Worm (Caenorhabditis elegans): ENCODE measurements around the gene gex-3.

gex-3 gene

ce11 chrIV:12416629-12417404 is 12.6 kb downstream of the gex-3 start:
- peak; percentile 13 for TF ChIP-seq sma-3 (GFP tag; optimal IDR thresholded peaks at IDR 0.05)
- TF ChIP-seq C34F6.9 (tag; optimal IDR thresholded peaks at IDR 0.05): peak; percentile 4
- no peak for TF ChIP-seq snpc-4 (tag; optimal IDR thresholded peaks at IDR 0.05)
- peak; percentile 11 for TF ChIP-seq lin-11 (tag; optimal IDR thresholded peaks at IDR 0.05)
- no peak for TF ChIP-seq nhr-12 (tag; optimal IDR thresholded peaks at IDR 0.05)
- TF ChIP-seq R02D3.7 (tag; optimal IDR thresholded peaks at IDR 0.05): no peak
- TF ChIP-seq sma-9 (GFP tag; optimal IDR thresholded peaks at IDR 0.05): peak; percentile 21
- TF ChIP-seq sma-9 (tag; optimal IDR thresholded peaks at IDR 0.05): no peak
- peak in 1 of 2 experiments; percentile 26 for TF ChIP-seq lsy-2 (tag; optimal IDR thresholded peaks at IDR 0.05)
- TF ChIP-seq nhr-129 (tag; optimal IDR thresholded peaks at IDR 0.05): peak; percentile 58

ce11 chrIV:12417536-12418195 is 13.4 kb downstream of the gex-3 start, which contains the start of gene F08G5.3:
TSS of gene F08G5.3 (minus strand) at chrIV:12417586.
- TF ChIP-seq egl-27 (tag; optimal IDR thresholded peaks at IDR 0.05): peak; percentile 16
- TF ChIP-seq sma-3 (GFP tag; optimal IDR thresholded peaks at IDR 0.05): peak; percentile 8
- TF ChIP-seq F13H6.1 (tag; optimal IDR thresholded peaks at IDR 0.05): peak; percentile 42
- peak; percentile 36 for TF ChIP-seq gmeb-1 (tag; optimal IDR thresholded peaks at IDR 0.05)
- TF ChIP-seq lin-11 (tag; optimal IDR thresholded peaks at IDR 0.05): peak; percentile 19
- peak; percentile 35 for TF ChIP-seq Y55F3AM.14 (GFP tag; optimal IDR thresholded peaks at IDR 0.05)
- no peak for TF ChIP-seq unc-39 (tag; optimal IDR thresholded peaks at IDR 0.05)
- no peak for TF ChIP-seq elt-1 (tag; optimal IDR thresholded peaks at IDR 0.05)
- TF ChIP-seq ceh-16 (tag; optimal IDR thresholded peaks at IDR 0.05): no peak
- TF ChIP-seq lin-13 (GFP tag; optimal IDR thresholded peaks at IDR 0.05): peak; percentile 37
- TF ChIP-seq ama-1 (optimal IDR thresholded peaks at IDR 0.05): no peak
- TF ChIP-seq sma-9 (GFP tag; optimal IDR thresholded peaks at IDR 0.05): peak; percentile 48
- TF ChIP-seq sma-9 (tag; optimal IDR thresholded peaks at IDR 0.05): no peak
- peak; percentile 13 to 58 for TF ChIP-seq lsy-2 (tag; optimal IDR thresholded peaks at IDR 0.05)
- TF ChIP-seq unc-55 (GFP tag; optimal IDR thresholded peaks at IDR 0.05): peak; percentile 51
- no peak for TF ChIP-seq nhr-77 (tag; optimal IDR thresholded peaks at IDR 0.05)
- peak; percentile 35 for TF ChIP-seq C34F6.9 (tag; optimal IDR thresholded peaks at IDR 0.05)
- TF ChIP-seq nhr-237 (tag; optimal IDR thresholded peaks at IDR 0.05): no peak
- peak; percentile 91 for TF ChIP-seq nhr-129 (tag; optimal IDR thresholded peaks at IDR 0.05)
- TF ChIP-seq mab-5 (tag; optimal IDR thresholded peaks at IDR 0.05): no peak
- TF ChIP-seq fos-1 (tag; optimal IDR thresholded peaks at IDR 0.05): peak; percentile 55

- TF ChIP-seq ztf-1 (GFP tag; conservative IDR thresholded peaks at IDR 0.05) (no peak), sma-9 (GFP tag; optimal IDR thresholded peaks at IDR 0.05) (peak; percentile 28), sma-9 (tag; optimal IDR thresholded peaks at IDR 0.05) (no peak)
Observed at ce11 chrIV:12419291-12419690, 15.1 kb downstream of the gex-3 start.

- TF ChIP-seq nhr-12 (tag; optimal IDR thresholded peaks at IDR 0.05) (no peak), nhr-25 (tag; optimal IDR thresholded peaks at IDR 0.05) (no peak), ceh-16 (tag; optimal IDR thresholded peaks at IDR 0.05) (no peak), nhr-10 (tag; optimal IDR thresholded peaks at IDR 0.05) (no peak), F13H6.1 (tag; optimal IDR thresholded peaks at IDR 0.05) (peak; percentile 6), elt-3 (tag; optimal IDR thresholded peaks at IDR 0.05) (no peak), blmp-1 (tag; optimal IDR thresholded peaks at IDR 0.05; ENCODE audit: insufficient read depth) (no peak), zag-1 (tag; optimal IDR thresholded peaks at IDR 0.05) (no peak), sma-9 (GFP tag; optimal IDR thresholded peaks at IDR 0.05) (peak; percentile 86), sma-9 (tag; optimal IDR thresholded peaks at IDR 0.05) (no peak), crh-2 (tag; optimal IDR thresholded peaks at IDR 0.05) (peak; percentile 15), ZK546.5 (tag; optimal IDR thresholded peaks at IDR 0.05) (no peak), peb-1 (tag; optimal IDR thresholded peaks at IDR 0.05) (no peak), fos-1 (tag; optimal IDR thresholded peaks at IDR 0.05) (peak; percentile 71), nhr-6 (tag; optimal IDR thresholded peaks at IDR 0.05) (no peak)
Observed at ce11 chrIV:12420455-12420854, 16.2 kb downstream of the gex-3 start, which contains the start of gene ugt-65. TSS of gene ugt-65 (plus strand) at chrIV:12420683.

All from whole organism, L2 larva.